Worm (Caenorhabditis elegans) whole organism, young adult: ENCODE data around the gene F10E9.1.

Experiments
- Y53F4B.3 ChIP-seq: fragments of 200-800 bp; sonication (Bioruptor generic); IDR thresholded peaks from 2 replicates; pipeline ENCODE4 v1.3.6; 2022; ENCODE audit warnings: missing genetic modification reagents, missing genetic modification characterization, missing compliant biosample characterization
- akir-1 ChIP-seq: fragments of 200-800 bp; sonication (Bioruptor generic); optimal IDR thresholded peaks from 2 replicates; lab custom pipeline; 2018; ENCODE audit warnings: mild to moderate bottlenecking, missing genetic modification characterization, moderate library complexity, missing compliant biosample characterization
- aptf-3 ChIP-seq: fragments of 200-800 bp; sonication (Bioruptor generic); IDR thresholded peaks from 2 replicates; pipeline ENCODE4 v1.3.6; 2022; ENCODE audit warnings: missing genetic modification characterization, missing compliant biosample characterization
- ets-4 ChIP-seq: fragments of 200-800 bp; sonication (Bioruptor generic); optimal IDR thresholded peaks from 2 replicates; lab custom pipeline; 2018; ENCODE audit warnings: mild to moderate bottlenecking, missing genetic modification characterization, missing compliant biosample characterization
- let-526 ChIP-seq: fragments of 200-800 bp; sonication (Bioruptor generic); IDR thresholded peaks from 2 replicates; pipeline ENCODE4 v1.3.6; 2022; ENCODE audit warnings: missing genetic modification reagents, missing genetic modification characterization, missing compliant biosample characterization
- nfyb-1 ChIP-seq: fragments of 200-800 bp; sonication (Bioruptor generic); IDR thresholded peaks from 2 replicates; pipeline ENCODE4 v1.3.6; 2022; ENCODE audit warnings: missing genetic modification reagents, missing genetic modification characterization, missing compliant biosample characterization

ce11 chrIII:8312393-8312792 is 10.6 kb upstream of the F10E9.1 start, which contains the start of gene F10E9.2:
- no peak for TF ChIP-seq Y53F4B.3 (GFP tag; lab: Robert Waterston, UW)
- no peak for TF ChIP-seq let-526 (GFP tag; lab: Robert Waterston, UW)
- TF ChIP-seq ets-4 = no peak
- TF ChIP-seq aptf-3 (GFP tag; lab: Robert Waterston, UW) = no peak
- TF ChIP-seq nfyb-1 = no peak
- no peak for TF ChIP-seq akir-1 (GFP tag; lab: Kevin White, UChicago)
